Fruit fly (Drosophila melanogaster) whole organism, prepupa: Measurements from ENCODE around the gene CG31680.

Source experiments
- CG16779 ChIP-seq: fragments of 200-800 bp; sonication (Bioruptor generic); optimal IDR thresholded peaks from 3 replicates; lab custom pipeline; 2017; ENCODE audit warnings: missing biosample characterization, mild to moderate bottlenecking, missing genetic modification characterization
- Eip93F ChIP-seq: fragments of 200-800 bp; sonication (Bioruptor generic); optimal IDR thresholded peaks from 2 replicates; lab custom pipeline; 2016; ENCODE audit warnings: missing biosample characterization, mild to moderate bottlenecking, missing genetic modification characterization

dm6 chr2L:20681648-20682098 is 41.8 kb downstream of the CG31680 start, which contains the start of gene Cen:
- TF ChIP-seq Eip93F (GFP tag; lab: Kevin White, UChicago) (peak; percentile 22), CG16779 (tag; lab: Kevin White, UChicago) (no peak)
